Worm (Caenorhabditis elegans): ENCODE measurements around the gene C18E9.2.

Gene C18E9.2

ce11 chrII:8927253-8927791 lies 37.5 kb upstream of the C18E9.2 start, which contains the start of gene cct-2 (continued):
- TF ChIP-seq pha-4 (tag; optimal IDR thresholded peaks at IDR 0.05) = no peak
- no peak for TF ChIP-seq madf-3 (GFP tag; IDR thresholded peaks at IDR 0.05)
- no peak for TF ChIP-seq nhr-179 (tag; optimal IDR thresholded peaks at IDR 0.05)
- TF ChIP-seq zfh-2 (GFP tag; conservative IDR thresholded peaks at IDR 0.05) = no peak
- no peak for TF ChIP-seq attf-3 (GFP tag; conservative IDR thresholded peaks at IDR 0.05)
- no peak for TF ChIP-seq fkh-3 (tag; optimal IDR thresholded peaks at IDR 0.05)
- no peak for TF ChIP-seq egrh-3 (GFP tag; IDR thresholded peaks at IDR 0.05)
- TF ChIP-seq T07F8.4 (tag; optimal IDR thresholded peaks at IDR 0.05) = no peak
- no peak for TF ChIP-seq dox-1 (GFP tag; IDR thresholded peaks at IDR 0.05)
- no peak for TF ChIP-seq akir-1 (GFP tag; optimal IDR thresholded peaks at IDR 0.05)
- TF ChIP-seq nhr-80 (tag; optimal IDR thresholded peaks at IDR 0.05) = peak; percentile 12
- TF ChIP-seq attf-5 (GFP tag; optimal IDR thresholded peaks at IDR 0.05) = peak; percentile 39
- no peak for TF ChIP-seq nfyb-1 (GFP tag; IDR thresholded peaks at IDR 0.05)
- TF ChIP-seq mel-28 (tag; optimal IDR thresholded peaks at IDR 0.05; ENCODE audit: borderline replicate concordance) = no peak

DNA sequence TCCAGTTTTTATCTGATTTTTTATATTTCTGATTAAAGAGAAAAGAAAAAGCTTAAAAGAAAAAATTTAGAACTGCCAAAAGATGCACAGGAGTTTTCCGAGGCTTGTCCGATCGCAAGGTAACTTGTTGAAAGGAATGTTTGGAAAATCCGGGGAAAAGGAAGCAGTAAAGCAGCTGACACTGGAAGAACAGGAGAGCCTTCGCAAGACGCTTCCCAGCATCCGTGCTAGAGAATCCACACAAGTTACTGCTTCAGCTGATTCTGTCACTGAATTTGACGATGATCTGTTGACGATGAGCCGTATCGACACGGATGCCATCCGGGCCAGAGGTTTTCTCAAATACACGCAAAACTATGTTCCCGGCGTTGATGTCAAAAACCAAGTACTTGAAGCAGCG lies 35.0 kb upstream of the C18E9.2 start, which contains the start of gene mrpl-50:
TSS of gene mrpl-50 (plus strand) at position 71 of the 400 bp plus-strand sequence.
- TF ChIP-seq mcd-1 (GFP tag; IDR thresholded peaks at IDR 0.05) (peak; percentile 43; the same call in 1 of the 2 replicates), repo-1 (tag; optimal IDR thresholded peaks at IDR 0.05) (peak; percentile 59), lsl-1 (GFP tag; optimal IDR thresholded peaks at IDR 0.05) (no peak), snpc-1.3 (tag; optimal IDR thresholded peaks at IDR 0.05; ENCODE audit: insufficient read depth) (peak; percentile 50), B0336.3 (GFP tag; IDR thresholded peaks at IDR 0.05) (peak; percentile 84), T26A5.8 (tag; optimal IDR thresholded peaks at IDR 0.05) (peak; percentile 31), zfh-2 (GFP tag; conservative IDR thresholded peaks at IDR 0.05) (peak; percentile 29; the same call in 1 of the 2 replicates), nfyb-1 (GFP tag; IDR thresholded peaks at IDR 0.05) (0 out of 2 replicates have a peak, but pooled peaks have one; percentile 42), Y56A3A.18 (GFP tag; IDR thresholded peaks at IDR 0.05) (peak; percentile 36; the same call in 1 of the 2 replicates), madf-6 (GFP tag; IDR thresholded peaks at IDR 0.05) (peak; percentile 65), C17E4.6 (GFP tag; IDR thresholded peaks at IDR 0.05) (no peak), chd-7 (tag; optimal IDR thresholded peaks at IDR 0.05) (peak; percentile 9), rpc-1 (optimal IDR thresholded peaks at IDR 0.05) (no peak), rpc-1 (tag; optimal IDR thresholded peaks at IDR 0.05) (no peak), dpff-1 (tag; optimal IDR thresholded peaks at IDR 0.05) (peak; percentile 20), ekl-4 (GFP tag; IDR thresholded peaks at IDR 0.05) (peak; percentile 50), T07F8.4 (tag; optimal IDR thresholded peaks at IDR 0.05) (no peak), cebp-1 (GFP tag; IDR thresholded peaks at IDR 0.05) (no peak), cebp-1 (tag; optimal IDR thresholded peaks at IDR 0.05) (peak; percentile 20), F39B2.1 (GFP tag; IDR thresholded peaks at IDR 0.05) (0 out of 2 replicates have a peak, but pooled peaks have one; percentile 57), ztf-26 (tag; optimal IDR thresholded peaks at IDR 0.05) (peak; percentile 3), hsf-1 (GFP tag; IDR thresholded peaks at IDR 0.05) (0 out of 2 replicates have a peak, but pooled peaks have one; percentile 21), ama-1 (optimal IDR thresholded peaks at IDR 0.05) (no peak), ama-1 (GFP tag; optimal IDR thresholded peaks at IDR 0.05) (peak in 1 of 2 experiments; percentile 30), die-1 (tag; optimal IDR thresholded peaks at IDR 0.05) (no peak), Y53G8AR.9 (GFP tag; conservative IDR thresholded peaks at IDR 0.05) (peak; percentile 76; the same call in 1 of the 2 replicates), ceh-100 (GFP tag; IDR thresholded peaks at IDR 0.05) (no peak), F52B5.7 (tag; optimal IDR thresholded peaks at IDR 0.05) (peak; percentile 13), madf-3 (GFP tag; IDR thresholded peaks at IDR 0.05) (peak; percentile 71), lir-1 (GFP tag; conservative IDR thresholded peaks at IDR 0.05) (no peak), snpc-1.1 (tag; optimal IDR thresholded peaks at IDR 0.05; ENCODE audit: insufficient read depth) (peak; percentile 33)
